Fruit fly (Drosophila melanogaster): ENCODE measurements around the gene CG5860.

CG5860 gene

dm6 chr3R:17401289-17401752 is 8.1 kb upstream of the CG5860 start (continued):
- TF ChIP-seq org-1 (GFP tag; optimal IDR thresholded peaks at IDR 0.05), result no peak
- TF ChIP-seq zen2 (GFP tag; IDR thresholded peaks at IDR 0.05; ENCODE audit: partially characterized antibody), result peak; percentile 63; the same call in 1 of the 3 replicates
- peak; percentile 30 for TF ChIP-seq kay (GFP tag; optimal IDR thresholded peaks at IDR 0.05)
- peak; percentile 50 for TF ChIP-seq Nf-YC (tag; optimal IDR thresholded peaks at IDR 0.05)
- TF ChIP-seq trem (tag; optimal IDR thresholded peaks at IDR 0.05), result peak; percentile 36
- TF ChIP-seq CG13894 (tag; optimal IDR thresholded peaks at IDR 0.05), result no peak
- no peak for TF ChIP-seq CG17912 (GFP tag; optimal IDR thresholded peaks at IDR 0.05)
- no peak for TF ChIP-seq CG10654 (GFP tag; optimal IDR thresholded peaks at IDR 0.05)
- no peak for TF ChIP-seq dimm (GFP tag; IDR thresholded peaks at IDR 0.05)
- peak; percentile 71 for TF ChIP-seq Hmr (GFP tag; optimal IDR thresholded peaks at IDR 0.05)
- no peak for TF ChIP-seq Ssrp (tag; optimal IDR thresholded peaks at IDR 0.05)
- TF ChIP-seq Bteb2 (GFP tag; optimal IDR thresholded peaks at IDR 0.05), result peak; percentile 75
- TF ChIP-seq H2.0 (GFP tag; IDR thresholded peaks at IDR 0.05), result peak; percentile 33; the same call in 1 of the 2 replicates
- TF ChIP-seq ab (GFP tag; optimal IDR thresholded peaks at IDR 0.05), result peak; percentile 11
- TF ChIP-seq odd (GFP tag; optimal IDR thresholded peaks at IDR 0.05), result peak; percentile 33
- peak; percentile 27 for TF ChIP-seq pb (GFP tag; optimal IDR thresholded peaks at IDR 0.05)
- TF ChIP-seq ash1 (GFP tag; optimal IDR thresholded peaks at IDR 0.05), result no peak
- TF ChIP-seq HHEX (GFP tag; optimal IDR thresholded peaks at IDR 0.05), result no peak
- TF ChIP-seq en (GFP tag; optimal IDR thresholded peaks at IDR 0.05), result no peak
- TF ChIP-seq tll (GFP tag; optimal IDR thresholded peaks at IDR 0.05), result no peak
- TF ChIP-seq CG15011 (GFP tag; optimal IDR thresholded peaks at IDR 0.05), result no peak
- TF ChIP-seq HLH3B (GFP tag; IDR thresholded peaks at IDR 0.05), result no peak
- TF ChIP-seq CG9932 (GFP tag; IDR thresholded peaks at IDR 0.05), result peak; percentile 78
- no peak for TF ChIP-seq nerfin-1 (tag; optimal IDR thresholded peaks at IDR 0.05)
- TF ChIP-seq lab (GFP tag; optimal IDR thresholded peaks at IDR 0.05), result peak; percentile 13
- TF ChIP-seq Lhr (GFP tag; optimal IDR thresholded peaks at IDR 0.05), result peak; percentile 61
- TF ChIP-seq aop (GFP tag; IDR thresholded peaks at IDR 0.05), result no peak
- peak; percentile 21 for TF ChIP-seq CG17186 (GFP tag; optimal IDR thresholded peaks at IDR 0.05)
- TF ChIP-seq CG31365 (tag; optimal IDR thresholded peaks at IDR 0.05), result no peak
- peak; percentile 56 for TF ChIP-seq MESR4 (GFP tag; optimal IDR thresholded peaks at IDR 0.05)
- TF ChIP-seq Hr51 (GFP tag; optimal IDR thresholded peaks at IDR 0.05), result peak in 1 of 2 experiments; percentile 69
- no peak for TF ChIP-seq CG11093 (GFP tag; IDR thresholded peaks at IDR 0.05)
- TF ChIP-seq HLH4C (GFP tag; IDR thresholded peaks at IDR 0.05; ENCODE audit: partially characterized antibody), result peak; percentile 82
- no peak for TF ChIP-seq gt (GFP tag; IDR thresholded peaks at IDR 0.05)
- no peak for TF ChIP-seq pfk (GFP tag; optimal IDR thresholded peaks at IDR 0.05)
- peak; percentile 62 for TF ChIP-seq CG7839 (tag; optimal IDR thresholded peaks at IDR 0.05)
- TF ChIP-seq CG9727 (GFP tag; optimal IDR thresholded peaks at IDR 0.05), result no peak
- TF ChIP-seq dan (GFP tag; IDR thresholded peaks at IDR 0.05), result no peak
- no peak; the same call in 3 of the 4 replicates for TF ChIP-seq Gug (GFP tag; IDR thresholded peaks at IDR 0.05)
- TF ChIP-seq ERR (GFP tag; optimal IDR thresholded peaks at IDR 0.05), result peak; percentile 15
- TF ChIP-seq sob (GFP tag; IDR thresholded peaks at IDR 0.05), result 0 out of 2 replicates have a peak, but pooled peaks have one; percentile 43
- TF ChIP-seq CG12219 (GFP tag; optimal IDR thresholded peaks at IDR 0.05), result no peak
- TF ChIP-seq Drgx (GFP tag; IDR thresholded peaks at IDR 0.05), result no peak
- TF ChIP-seq zen (tag; optimal IDR thresholded peaks at IDR 0.05), result peak; percentile 38
- peak; percentile 76 for TF ChIP-seq CG32532 (GFP tag; IDR thresholded peaks at IDR 0.05)
- TF ChIP-seq Rfx (GFP tag; IDR thresholded peaks at IDR 0.05), result peak; percentile 75
- no peak for TF ChIP-seq CG11560 (tag; IDR thresholded peaks at IDR 0.05)
- peak; percentile 79 for TF ChIP-seq CG4617 (GFP tag; optimal IDR thresholded peaks at IDR 0.05; ENCODE audit: borderline replicate concordance)
- TF ChIP-seq CG1024 (GFP tag; IDR thresholded peaks at IDR 0.05), result peak; percentile 71
- TF ChIP-seq hbn (GFP tag; IDR thresholded peaks at IDR 0.05; ENCODE audit: partially characterized antibody), result peak; percentile 72; the same call in 1 of the 2 replicates

Data from whole organism, embryonic.